Worm (Caenorhabditis elegans) whole organism, dauer: ENCODE results near the gene B0001.2.
"Not testable (repeated sequence)": the region's sequence is repeated elsewhere in the genome, so short reads cannot be mapped to it uniquely, and the experiment has no call there.

Source experiments
- unc-62 ChIP-seq: sonication (generic microtip); optimal IDR thresholded peaks from 2 replicates; lab custom pipeline; 2017; ENCODE audit warnings: missing biosample characterization, missing genetic modification reagents, missing genetic modification characterization

The B0001.2 gene

DNA sequence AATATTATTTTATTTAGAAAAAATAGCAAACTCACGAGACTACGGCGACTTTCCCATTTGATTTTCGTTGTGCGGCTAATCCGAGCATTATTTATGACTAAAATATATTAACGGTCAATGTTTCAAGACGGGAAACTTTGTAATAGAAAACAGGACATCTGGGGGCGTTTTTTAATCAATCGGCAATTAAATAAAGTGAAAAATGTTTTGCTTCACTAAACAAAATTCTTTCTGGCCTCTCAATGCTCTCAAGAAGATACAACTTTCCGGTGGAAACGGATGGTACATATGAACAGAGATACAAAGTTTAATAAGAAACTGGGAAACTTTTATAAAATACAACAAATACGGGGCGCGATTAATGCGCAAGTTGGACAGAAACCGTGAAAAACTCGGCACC is at the start of gene B0001.2:
Gene B0001.2, minus strand, starts transcription at position 101 of the 400 bp plus-strand sequence.
- TF ChIP-seq unc-62: no peak

DNA sequence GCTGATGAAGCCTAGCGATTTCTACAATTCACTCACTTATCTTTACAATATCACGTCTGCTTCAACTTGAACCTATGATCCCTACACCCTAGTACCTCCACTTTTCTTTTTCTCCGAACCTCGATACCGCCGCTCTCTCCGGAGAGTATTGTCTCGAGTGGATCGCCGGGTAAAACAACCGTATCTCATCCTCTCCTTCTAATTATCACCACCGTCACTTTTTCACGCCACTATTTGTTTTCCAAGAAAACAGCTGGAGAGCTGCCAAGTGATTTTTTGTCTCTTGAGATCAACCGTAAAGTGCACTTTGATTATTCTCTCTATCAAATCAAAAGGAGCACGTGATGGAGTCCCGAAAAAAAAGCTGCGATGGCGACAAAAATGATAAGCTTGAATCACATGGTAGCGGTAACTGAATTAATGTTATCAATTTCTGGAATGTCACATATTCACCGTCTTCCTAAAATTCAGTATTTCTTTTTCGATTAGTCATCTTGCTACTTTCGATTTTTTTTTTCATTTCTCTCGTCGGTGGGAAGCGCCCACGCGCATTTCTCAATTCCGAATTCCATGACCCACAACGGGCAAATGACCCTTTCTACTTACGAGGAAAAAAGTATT is 48.9 kb upstream of the B0001.2 start:
- TF ChIP-seq unc-62: no peak

DNA sequence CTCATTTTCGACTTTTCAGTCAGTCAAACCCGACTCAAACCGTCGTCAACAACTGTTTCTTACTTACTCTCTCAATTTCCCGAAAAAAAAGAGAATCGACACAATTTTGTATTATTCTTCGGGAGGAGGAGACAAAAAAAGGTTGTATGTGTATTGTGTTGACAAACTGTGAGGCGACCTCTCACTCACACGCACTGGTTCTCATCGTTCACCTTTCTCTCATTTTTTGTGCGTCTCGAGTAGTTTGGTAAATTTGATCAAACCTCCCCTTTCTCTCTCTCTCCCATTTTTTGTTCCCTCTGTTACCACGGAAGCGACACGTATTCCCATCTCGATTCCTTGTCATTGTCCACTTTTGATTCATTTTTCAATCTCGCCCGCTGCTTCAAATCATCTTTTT is 48.0 kb upstream of the B0001.2 start:
- no peak for TF ChIP-seq unc-62

DNA sequence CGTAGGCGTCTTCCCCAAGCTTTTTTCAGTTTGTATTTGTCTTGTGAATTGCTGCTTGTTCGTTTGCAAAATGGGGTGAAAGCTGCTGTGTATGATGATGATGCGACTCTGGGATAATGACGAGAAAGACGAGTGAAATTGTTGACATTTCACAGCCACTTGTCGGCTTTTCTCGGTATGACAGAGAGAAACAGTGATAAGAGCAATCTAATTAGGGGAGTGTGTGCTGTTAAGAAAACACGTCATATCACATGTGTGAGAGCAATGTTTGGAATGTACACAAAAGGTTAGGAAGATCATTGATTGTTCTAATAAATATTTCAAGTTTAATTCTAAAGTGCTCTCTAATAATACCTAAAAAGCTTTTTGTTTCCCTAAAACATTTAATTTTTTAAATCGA is 46.9 kb upstream of the B0001.2 start:
- TF ChIP-seq unc-62: no peak

DNA sequence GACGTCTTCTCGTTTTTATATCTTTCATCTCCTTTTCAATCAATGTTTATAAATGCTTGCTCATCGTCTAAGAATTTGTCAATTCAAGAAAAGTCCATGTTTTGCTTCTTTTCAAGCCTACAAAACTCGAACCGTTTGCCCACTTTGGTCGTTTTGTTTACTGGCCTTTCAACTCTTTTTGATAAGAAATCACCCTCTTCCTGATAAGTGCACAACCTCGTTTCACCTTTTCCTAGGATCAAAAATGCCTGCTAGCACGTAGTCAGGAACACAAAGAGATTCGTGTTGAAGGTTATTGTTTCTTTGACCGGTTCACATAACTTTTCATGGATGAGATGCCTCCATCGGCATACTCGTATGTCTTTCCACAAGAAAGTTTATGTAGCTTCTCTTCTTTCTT is 45.8 kb upstream of the B0001.2 start:
- no peak for TF ChIP-seq unc-62

DNA sequence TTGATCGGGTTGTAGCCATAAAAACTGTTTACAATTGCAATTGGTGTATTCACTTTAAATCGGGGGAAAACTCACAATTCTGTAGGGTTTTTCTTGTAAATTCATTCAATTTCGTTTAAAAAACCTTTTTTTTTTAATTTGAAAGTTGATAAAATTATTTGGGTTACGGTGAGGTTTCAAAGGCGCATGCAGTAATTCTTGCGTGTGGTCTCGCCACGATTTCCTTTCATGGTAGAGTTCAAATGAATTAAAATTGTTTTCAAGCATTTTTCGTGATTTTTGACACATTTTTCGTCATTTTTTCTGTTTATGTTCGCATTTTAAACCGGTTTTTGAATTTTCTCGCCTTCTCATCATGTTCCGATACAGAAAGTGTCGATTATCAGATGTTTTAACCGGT is 43.9 kb upstream of the B0001.2 start:
- no peak for TF ChIP-seq unc-62

DNA sequence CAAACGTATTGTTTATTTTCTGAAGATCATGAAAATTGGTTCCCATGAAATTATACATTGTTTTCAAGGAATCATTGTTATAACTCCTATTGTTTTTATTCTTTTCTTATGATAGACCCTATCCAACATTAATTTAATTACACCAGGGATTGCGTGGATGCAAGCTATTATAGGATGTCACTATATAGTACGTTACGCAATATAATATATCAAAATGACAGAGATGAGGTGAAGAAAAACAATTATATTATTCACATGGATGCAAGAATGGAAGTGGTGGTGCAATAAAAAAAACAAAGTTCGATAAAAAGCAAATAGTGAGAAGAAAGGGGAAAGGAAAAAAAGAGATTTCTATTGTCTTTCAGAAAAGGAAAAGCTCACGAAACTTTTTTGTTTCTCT is 42.6 kb upstream of the B0001.2 start:
- TF ChIP-seq unc-62: no peak

DNA sequence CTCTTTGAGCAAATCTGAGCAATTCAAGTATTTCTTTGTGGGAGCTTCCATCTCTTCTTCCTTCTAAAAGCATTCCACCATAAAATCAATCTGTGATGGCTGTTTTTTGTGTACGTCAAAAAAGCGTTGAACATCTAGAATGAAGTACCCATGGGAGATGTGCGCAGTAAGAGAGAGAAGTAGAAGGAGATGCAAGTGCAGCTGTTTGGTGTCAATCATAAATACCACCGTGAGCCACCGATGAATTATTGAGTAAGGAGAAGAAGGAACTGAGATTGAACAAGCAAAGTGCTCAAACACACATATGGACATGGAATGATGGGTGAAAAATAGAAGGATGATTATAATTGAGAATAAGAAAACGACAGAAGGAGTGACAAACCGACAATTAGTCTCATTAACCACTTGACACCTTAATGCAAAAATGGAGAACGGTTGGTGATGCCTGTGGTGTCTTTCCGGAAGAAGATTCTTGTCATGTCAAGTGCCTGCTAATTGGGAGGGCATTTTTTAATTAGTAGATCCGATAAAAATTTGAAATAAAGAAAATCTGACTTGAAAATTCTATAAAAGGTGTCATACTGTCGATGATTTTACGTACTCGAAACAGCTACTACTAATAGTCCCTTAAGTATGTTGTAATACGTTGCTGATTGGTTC is 41.5 kb upstream of the B0001.2 start:
- no peak for TF ChIP-seq unc-62

DNA sequence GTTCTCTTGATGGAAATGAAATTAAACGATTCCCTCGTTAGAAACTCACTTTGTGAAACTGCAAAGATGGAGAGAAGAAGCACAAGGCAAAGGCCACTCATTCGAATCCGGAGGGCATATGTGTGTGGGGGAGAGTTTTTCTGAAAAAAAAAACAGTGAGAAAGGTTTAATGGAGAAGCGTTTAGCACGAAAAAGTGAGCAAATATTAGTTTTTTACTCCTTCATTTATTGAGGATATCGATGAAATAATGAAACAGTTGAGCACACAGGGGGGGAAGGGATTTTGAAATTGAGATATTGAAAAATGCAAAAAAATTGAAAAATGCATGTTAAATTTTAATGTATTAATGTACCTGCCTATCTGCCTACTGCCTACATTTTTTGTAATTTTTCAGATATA is 27.5 kb upstream of the B0001.2 start, which contains the start of gene nlr-1:
Gene nlr-1, minus strand, starts transcription at position 101 of the 400 bp plus-strand sequence.
- TF ChIP-seq unc-62: not testable (repeated sequence)

DNA sequence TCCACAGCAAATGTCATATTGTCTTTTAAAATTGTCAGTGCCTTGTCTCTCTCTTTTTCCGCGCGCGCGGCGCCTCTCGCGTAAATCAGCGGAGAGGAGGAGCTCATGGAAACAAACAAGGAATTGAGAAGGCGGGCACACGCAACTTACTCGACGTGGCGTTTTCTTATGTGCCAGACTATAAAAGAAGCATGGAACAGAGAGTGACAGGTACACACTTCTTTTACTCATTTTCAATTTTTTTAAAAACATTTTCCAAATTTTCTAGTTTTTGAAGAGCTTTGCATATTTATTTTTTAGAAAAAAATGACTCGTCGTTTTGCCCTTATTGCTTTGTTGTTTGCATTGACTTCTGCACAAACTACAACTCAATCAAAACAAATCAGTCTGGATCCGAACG is 17.2 kb upstream of the B0001.2 start, which contains the start of gene F20B10.3:
Gene F20B10.3, plus strand, starts transcription at position 301 of the 400 bp plus-strand sequence.
- TF ChIP-seq unc-62: no peak

DNA sequence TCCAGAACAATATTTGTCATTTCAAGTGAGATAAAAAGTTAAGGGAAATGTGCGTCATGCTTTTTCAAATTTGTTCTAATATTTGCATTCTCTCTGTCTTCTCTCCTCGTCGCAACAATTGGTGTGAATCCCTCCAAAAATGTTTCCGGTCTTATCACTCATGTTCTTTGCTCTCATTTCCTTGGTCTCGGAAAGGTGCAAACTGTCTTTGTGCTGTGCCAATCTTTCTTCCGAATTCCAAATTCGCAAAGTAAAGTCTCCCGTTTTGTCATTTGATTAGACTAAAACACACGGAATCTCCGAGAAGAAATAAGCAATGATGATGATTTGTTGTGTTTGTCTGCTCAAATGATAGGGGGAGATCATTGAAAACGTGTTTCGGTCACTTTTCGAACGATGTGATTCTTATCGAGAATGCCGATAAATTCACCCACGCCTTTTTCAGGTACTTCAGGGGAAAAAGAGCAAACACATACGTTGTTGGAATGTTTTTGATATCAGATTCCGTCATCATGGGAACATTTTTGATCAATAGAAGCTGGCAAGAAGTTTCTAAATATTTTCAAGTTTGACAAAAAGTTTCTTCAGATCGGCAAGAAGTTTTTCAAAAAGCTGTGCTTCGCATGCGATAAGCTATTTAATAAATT is 14.8 kb upstream of the B0001.2 start:
- TF ChIP-seq unc-62: no peak

DNA sequence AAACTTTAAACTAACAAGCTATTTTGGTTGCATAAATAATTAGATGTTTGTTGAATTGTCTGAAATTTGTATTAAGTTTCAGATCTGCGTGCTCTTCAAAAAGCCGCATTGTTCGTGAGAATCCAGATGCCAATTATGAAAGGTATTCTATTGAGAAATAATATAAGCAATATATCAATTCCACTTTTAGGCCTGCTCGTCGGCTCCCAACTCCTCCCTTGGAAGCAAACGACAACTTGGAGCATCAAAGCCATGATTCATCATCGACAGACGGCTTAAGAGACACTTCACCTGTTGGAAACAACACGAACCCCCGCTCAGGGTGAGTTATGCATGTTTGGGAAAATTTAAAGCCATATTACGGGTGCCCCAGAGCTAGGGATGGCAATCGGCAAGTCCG is 12.0 kb upstream of the B0001.2 start:
- no peak for TF ChIP-seq unc-62

DNA sequence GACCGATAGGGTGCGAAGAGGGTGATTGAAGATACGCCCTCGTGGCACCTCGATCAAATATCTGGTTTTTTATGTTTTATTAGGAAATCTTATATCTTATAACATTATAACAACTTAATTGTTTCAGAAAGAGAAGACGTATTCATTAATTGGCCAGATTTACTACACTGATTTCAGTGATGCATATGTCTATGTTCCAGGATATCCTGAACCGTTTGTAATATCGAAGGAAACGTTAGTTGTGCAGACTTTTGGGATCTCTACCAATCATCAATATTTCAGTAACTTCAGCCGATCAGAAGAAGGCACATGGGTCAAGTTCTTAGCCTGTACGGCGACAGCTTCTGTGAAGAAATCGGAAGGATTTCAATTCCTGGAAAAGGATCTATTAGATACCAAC is 9.6 kb upstream of the B0001.2 start:
- no peak for TF ChIP-seq unc-62

DNA sequence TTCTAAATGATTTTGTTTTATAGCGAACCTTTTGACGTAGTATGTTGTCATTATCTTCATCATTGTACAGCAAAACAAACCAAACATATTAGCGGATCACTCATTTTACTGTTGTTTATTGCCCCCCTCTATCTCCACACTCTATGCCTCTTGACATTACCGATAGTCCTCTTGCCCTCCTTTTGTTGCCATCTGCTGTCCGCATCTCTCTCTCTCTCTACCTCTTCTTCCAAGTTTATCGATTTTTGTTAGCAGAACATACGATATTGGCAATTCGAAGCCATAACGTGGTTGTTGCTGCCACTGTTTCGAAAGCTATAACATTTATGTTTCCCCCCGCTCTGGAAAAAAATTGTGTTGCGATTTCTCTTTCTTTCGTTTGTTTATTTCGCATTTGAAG is 7.1 kb upstream of the B0001.2 start:
- no peak for TF ChIP-seq unc-62

DNA sequence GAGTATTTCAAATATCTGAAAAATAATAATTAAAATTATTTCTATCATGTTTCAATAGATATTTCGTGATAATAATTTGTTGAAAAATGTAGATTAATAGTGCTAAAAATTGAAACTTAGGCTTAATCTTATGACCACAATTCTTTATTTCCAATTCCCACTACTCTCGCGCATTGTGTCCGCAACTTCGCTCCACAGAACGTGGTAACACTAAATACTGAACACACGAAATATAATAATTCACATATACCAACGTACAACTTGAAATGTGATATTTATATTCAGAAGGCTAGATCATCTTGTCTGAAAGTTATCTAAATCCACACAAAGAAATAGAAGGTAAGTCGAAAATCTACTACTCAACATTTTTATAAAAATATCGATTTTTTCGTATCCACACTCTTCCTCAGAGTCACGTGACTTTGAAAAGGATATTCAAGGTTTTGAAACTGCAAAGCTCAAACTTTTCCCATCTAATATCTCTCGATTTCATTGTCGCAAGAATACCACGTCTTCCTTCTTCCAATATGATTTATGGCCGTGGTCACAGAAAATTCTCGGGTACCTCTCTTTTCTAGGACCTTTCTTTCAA is 6.0 kb upstream of the B0001.2 start, which contains the start of gene eri-12:
Gene eri-12, plus strand, starts transcription at position 197 of the 592 bp plus-strand sequence.
- no peak for TF ChIP-seq unc-62

DNA sequence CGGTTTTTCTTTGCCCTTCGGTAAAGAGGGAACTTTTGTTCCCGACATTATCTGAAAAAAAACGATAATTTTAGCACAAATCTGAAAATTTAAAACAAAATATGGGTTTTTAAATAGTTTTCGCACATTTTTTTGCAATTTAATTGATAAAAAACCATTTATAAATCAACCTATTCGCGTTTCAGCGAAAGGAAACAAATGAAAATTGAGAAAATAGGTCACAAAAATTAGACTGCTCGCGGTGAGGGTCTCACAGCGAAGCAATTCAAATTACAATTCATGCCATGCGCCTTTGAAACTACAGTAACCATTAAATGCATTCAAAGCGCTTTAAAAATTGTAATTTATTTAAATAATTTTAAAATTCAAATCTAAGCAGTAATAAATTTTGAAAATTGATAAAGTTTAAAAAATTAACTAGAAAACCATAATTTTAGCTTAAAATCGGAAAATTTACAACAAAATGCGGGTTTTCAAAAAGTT is 3.5 kb upstream of the B0001.2 start, which contains the start of gene B0001.7:
Gene B0001.7, minus strand, starts transcription at position 51 of the 483 bp plus-strand sequence.
- no peak for TF ChIP-seq unc-62

DNA sequence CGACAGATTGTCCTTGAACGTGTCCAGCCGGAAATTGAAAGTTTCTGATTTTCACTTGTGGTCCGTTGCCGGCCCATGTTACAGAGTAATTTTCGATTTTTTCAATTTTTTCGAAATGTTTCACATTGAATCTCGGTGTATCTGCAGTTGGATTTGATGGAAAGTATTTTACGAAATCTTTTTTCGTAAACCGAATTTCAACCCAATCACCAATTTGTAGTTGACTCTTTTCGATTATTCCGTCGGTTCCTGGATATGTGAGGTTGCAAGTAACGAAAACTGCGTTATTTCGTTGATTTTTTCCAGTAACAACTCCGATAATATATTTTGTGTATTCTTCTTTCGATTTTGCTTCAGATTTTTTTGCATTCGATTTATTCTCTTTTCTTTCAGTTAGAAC is 1.2 kb downstream of the B0001.2 start:
- TF ChIP-seq unc-62: no peak
